Worm (Caenorhabditis elegans): Measurements from ENCODE around the gene nas-7.

DNA sequence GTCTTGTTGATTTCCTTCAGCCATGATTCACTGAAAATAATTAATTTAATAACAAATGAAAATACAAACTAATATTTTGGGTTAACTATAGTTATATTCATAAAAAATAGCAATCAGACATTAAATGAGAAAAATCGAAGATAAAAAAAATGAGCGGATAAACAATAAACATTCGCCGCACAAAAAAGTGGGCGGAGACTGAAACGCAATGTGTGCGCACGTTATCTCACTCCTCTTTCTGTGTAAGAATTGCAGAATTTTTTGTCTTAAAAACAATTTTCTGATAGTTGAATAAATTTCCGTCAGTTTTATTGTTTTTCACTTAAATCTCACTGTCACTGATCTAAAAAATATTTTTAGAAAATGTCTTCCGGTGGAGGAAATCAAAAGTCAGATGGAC, 28.4 kb downstream of the nas-7 start, which contains the start of the genes mtch-1 and rpb-4:
- TF ChIP-seq akir-1 (GFP tag; optimal IDR thresholded peaks at IDR 0.05): no peak
- TF ChIP-seq unc-130 (GFP tag; optimal IDR thresholded peaks at IDR 0.05): no peak
- no peak for TF ChIP-seq xnd-1 (tag; optimal IDR thresholded peaks at IDR 0.05)
- no peak for TF ChIP-seq ets-4 (GFP tag; optimal IDR thresholded peaks at IDR 0.05)
- no peak for TF ChIP-seq attf-3 (GFP tag; conservative IDR thresholded peaks at IDR 0.05)
- TF ChIP-seq tbx-9 (tag; optimal IDR thresholded peaks at IDR 0.05; ENCODE audit: borderline replicate concordance): no peak
- TF ChIP-seq efl-1 (GFP tag; optimal IDR thresholded peaks at IDR 0.05): no peak
- TF ChIP-seq hlh-26 (GFP tag; conservative IDR thresholded peaks at IDR 0.05): no peak
- no peak for TF ChIP-seq snpc-1.3 (tag; optimal IDR thresholded peaks at IDR 0.05; ENCODE audit: insufficient read depth)
- peak; percentile 19 for TF ChIP-seq nhr-80 (tag; optimal IDR thresholded peaks at IDR 0.05)
- no peak for TF ChIP-seq ztf-28 (GFP tag; IDR thresholded peaks at IDR 0.05)
- peak; percentile 44 for TF ChIP-seq snpc-1.1 (tag; optimal IDR thresholded peaks at IDR 0.05; ENCODE audit: insufficient read depth)
- no peak for TF ChIP-seq lsl-1 (GFP tag; optimal IDR thresholded peaks at IDR 0.05)
- no peak for TF ChIP-seq K12H6.12 (tag; optimal IDR thresholded peaks at IDR 0.05)
